Worm (Caenorhabditis elegans) whole organism, L1 larva: Measurements from ENCODE around the gene C10G8.3.

Experiments
- aha-1 ChIP-seq: fragments of 150-350 bp; optimal IDR thresholded peaks from 2 replicates; lab custom pipeline; 2014; ENCODE audit warnings: missing biosample characterization, missing genetic modification characterization
- ama-1 ChIP-seq: fragments of 150-350 bp; optimal IDR thresholded peaks from 2 replicates; lab custom pipeline; 2014
- efl-3 ChIP-seq: fragments of 200-800 bp; sonication (Bioruptor generic); optimal IDR thresholded peaks from 2 replicates; lab custom pipeline; 2018; ENCODE audit warnings: mild to moderate bottlenecking, missing genetic modification characterization, missing compliant biosample characterization
- elt-2 ChIP-seq: sonication (generic microtip); optimal IDR thresholded peaks from 2 replicates; lab custom pipeline; 2016; ENCODE audit warnings: missing genetic modification characterization, mild to moderate bottlenecking, inconsistent platforms, missing compliant biosample characterization, missing genetic modification reagents
- fos-1 ChIP-seq: fragments of 150-350 bp; optimal IDR thresholded peaks from 2 replicates; lab custom pipeline; 2014; ENCODE audit warnings: missing biosample characterization, missing genetic modification characterization
- lin-14 ChIP-seq: fragments of 200-800 bp; sonication (Bioruptor generic); optimal IDR thresholded peaks from 2 replicates; lab custom pipeline; 2018; ENCODE audit warnings: mild to moderate bottlenecking, missing genetic modification characterization, moderate library complexity, missing compliant biosample characterization
- lsy-2 ChIP-seq, 2 experiments: fragments of 150-350 bp; optimal IDR thresholded peaks; 2 replicates each; lab custom pipeline; 2014; ENCODE audit warnings: missing biosample characterization in 2 of 2, missing genetic modification characterization in 2 of 2
- nhr-11 ChIP-seq: fragments of 150-350 bp; optimal IDR thresholded peaks from 2 replicates; lab custom pipeline; 2014; ENCODE audit warnings: missing biosample characterization, missing genetic modification characterization
- nhr-237 ChIP-seq: fragments of 150-350 bp; optimal IDR thresholded peaks from 2 replicates; lab custom pipeline; 2014; ENCODE audit warnings: missing biosample characterization, missing genetic modification characterization
- rnt-1 ChIP-seq: sonication (generic microtip); optimal IDR thresholded peaks from 2 replicates; lab custom pipeline; 2016; ENCODE audit warnings: mild to moderate bottlenecking, missing genetic modification characterization, moderate library complexity, missing compliant biosample characterization
- snpc-4 ChIP-seq: fragments of 150-350 bp; optimal IDR thresholded peaks from 2 replicates; lab custom pipeline; 2014; ENCODE audit warnings: missing biosample characterization, missing genetic modification characterization
- zag-1 ChIP-seq: fragments of 150-350 bp; optimal IDR thresholded peaks from 2 replicates; lab custom pipeline; 2014; ENCODE audit warnings: missing biosample characterization, missing genetic modification characterization

- no peak for TF ChIP-seq fos-1 (tag; lab: Kevin White, UChicago)
- TF ChIP-seq lsy-2 (tag; optimal IDR thresholded peaks at IDR 0.05; lab: Kevin White, UChicago), result peak in 1 of 2 experiments; percentile 55
- no peak for TF ChIP-seq aha-1 (tag; lab: Kevin White, UChicago)
- no peak for TF ChIP-seq zag-1 (tag; lab: Kevin White, UChicago)
- TF ChIP-seq ama-1 (lab: Kevin White, UChicago), result no peak
- no peak for TF ChIP-seq nhr-11 (tag; lab: Kevin White, UChicago)
- TF ChIP-seq nhr-237 (tag; lab: Kevin White, UChicago), result no peak
- TF ChIP-seq snpc-4 (tag; lab: Kevin White, UChicago), result no peak
- no peak for TF ChIP-seq elt-2 (tag; lab: Kevin White, UChicago)
- TF ChIP-seq efl-3 (GFP tag; lab: Kevin White, UChicago), result no peak
- no peak for TF ChIP-seq lin-14 (GFP tag; lab: Kevin White, UChicago)
- TF ChIP-seq rnt-1 (tag; lab: Kevin White, UChicago), result no peak
Observed at ce11 chrV:5322815-5323214, 10.3 kb downstream of the C10G8.3 start.
